Fruit fly (Drosophila melanogaster): Measurements from ENCODE around the gene CG6403.

The CG6403 gene

dm6 chr3R:26736207-26736606, at the start of gene CG6403:
Gene CG6403, minus strand, starts transcription at chr3R:26736307.
- TF ChIP-seq noc (tag; optimal IDR thresholded peaks at IDR 0.05), result no peak

- no peak for TF ChIP-seq noc (tag; optimal IDR thresholded peaks at IDR 0.05)
Measured at dm6 chr3R:26784108-26784507, 48.0 kb upstream of the CG6403 start, which contains the start of gene CG42789. Gene CG42789, minus strand, starts transcription at chr3R:26784208.

DNA sequence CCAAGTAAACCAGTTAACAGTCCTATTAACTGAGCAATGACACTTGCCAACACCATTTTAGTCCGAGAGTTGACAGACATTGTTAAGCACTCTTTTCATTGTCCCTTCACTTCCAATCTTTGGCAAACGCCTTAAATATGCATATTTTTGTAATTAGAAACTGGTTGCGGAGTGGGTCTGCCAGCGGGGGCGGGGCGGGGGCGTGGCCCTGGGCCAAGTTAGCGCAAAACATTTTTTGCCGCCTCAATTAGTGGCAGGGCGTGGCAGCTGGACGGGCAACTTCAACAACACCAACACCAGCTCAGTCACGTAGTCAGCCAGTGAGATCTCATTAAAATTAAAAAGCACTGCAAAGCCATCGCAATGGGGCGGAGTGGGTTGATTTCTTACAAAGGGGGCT, 25.6 kb upstream of the CG6403 start:
- TF ChIP-seq noc (tag; optimal IDR thresholded peaks at IDR 0.05), result no peak

DNA sequence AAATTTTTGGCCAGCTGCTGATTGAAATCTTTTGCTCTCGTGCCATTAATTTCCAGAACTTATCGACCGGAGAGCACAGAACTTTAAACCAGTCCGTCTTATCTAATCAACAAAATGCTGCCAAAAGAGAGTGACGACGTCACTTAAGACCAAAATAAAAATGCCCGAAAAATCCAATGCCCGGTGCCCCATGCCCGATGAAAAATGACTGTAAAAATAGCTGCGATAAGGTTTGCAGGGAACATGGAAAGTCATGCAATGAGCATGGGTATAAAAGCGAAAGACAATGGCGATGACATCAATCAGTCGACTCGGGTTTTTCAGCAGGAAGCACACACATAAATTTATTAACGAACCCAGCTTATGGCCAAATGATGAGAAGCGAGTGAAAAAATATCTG, 1.2 kb upstream of the CG6403 start, which contains the start of gene CG14247:
CG14247 (plus strand) TSS at position 301 of the 400 bp plus-strand sequence.
- no peak for TF ChIP-seq noc (tag; optimal IDR thresholded peaks at IDR 0.05)

dm6 chr3R:26728427-26728826, 7.7 kb downstream of the CG6403 start, which contains the start of gene CG14245:
Gene CG14245, plus strand, starts transcription at chr3R:26728727.
- TF ChIP-seq noc (tag; optimal IDR thresholded peaks at IDR 0.05), result no peak

DNA sequence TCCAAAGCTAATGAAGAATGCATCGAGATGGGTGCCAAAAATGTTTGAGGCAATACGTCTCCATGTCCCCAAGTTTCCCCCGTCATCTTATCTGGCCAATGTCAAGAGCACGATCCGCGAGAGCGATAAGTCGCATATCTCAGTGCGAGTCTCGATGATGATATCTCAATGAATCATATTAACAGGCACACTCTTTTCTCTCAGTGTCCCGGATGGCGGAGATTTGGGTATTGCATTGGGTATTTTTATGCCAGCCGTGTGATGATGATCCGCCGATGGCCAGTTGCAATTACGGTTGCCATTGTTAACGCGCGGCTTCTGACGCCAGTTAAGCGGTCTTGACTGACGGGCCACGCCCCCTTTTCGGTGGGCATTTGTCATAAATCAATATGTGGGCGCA, 9.1 kb downstream of the CG6403 start, which contains the start of gene CG14246:
CG14246 (plus strand) TSS at position 301 of the 400 bp plus-strand sequence.
- TF ChIP-seq noc (tag; optimal IDR thresholded peaks at IDR 0.05), result no peak

dm6 chr3R:26725833-26726232, 10.3 kb downstream of the CG6403 start, which contains the start of gene CG14244:
Gene CG14244, plus strand, starts transcription at chr3R:26726133.
- no peak for TF ChIP-seq noc (tag; optimal IDR thresholded peaks at IDR 0.05)

- TF ChIP-seq noc (tag; optimal IDR thresholded peaks at IDR 0.05), result no peak
Measured at dm6 chr3R:26724977-26725612, 11.0 kb downstream of the CG6403 start, which contains the start of gene CG6420. Gene CG6420, minus strand, starts transcription at chr3R:26725216.

DNA sequence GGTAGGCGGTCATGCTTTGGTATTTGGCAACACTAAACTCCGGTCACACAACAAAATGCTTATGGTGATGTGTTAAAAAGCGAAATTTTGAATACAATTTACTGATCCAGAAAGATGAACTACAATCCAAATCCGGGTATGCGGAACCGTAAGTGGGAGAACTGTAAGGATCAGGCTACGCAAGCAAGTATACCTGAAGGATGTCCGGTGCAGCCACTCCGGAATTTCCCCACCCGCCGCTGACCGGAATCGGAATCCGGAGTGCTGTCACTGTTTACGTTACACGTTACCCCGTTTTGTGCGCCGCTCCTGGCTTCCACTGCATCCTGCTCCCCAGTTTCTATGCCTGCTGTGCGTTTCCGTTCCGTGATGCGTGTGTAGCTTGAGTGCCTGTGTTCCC, 18.2 kb downstream of the CG6403 start, which contains the start of gene Yif1:
Yif1 (plus strand) TSS at position 8 of the 400 bp plus-strand sequence.
- TF ChIP-seq noc (tag; optimal IDR thresholded peaks at IDR 0.05), result no peak

DNA sequence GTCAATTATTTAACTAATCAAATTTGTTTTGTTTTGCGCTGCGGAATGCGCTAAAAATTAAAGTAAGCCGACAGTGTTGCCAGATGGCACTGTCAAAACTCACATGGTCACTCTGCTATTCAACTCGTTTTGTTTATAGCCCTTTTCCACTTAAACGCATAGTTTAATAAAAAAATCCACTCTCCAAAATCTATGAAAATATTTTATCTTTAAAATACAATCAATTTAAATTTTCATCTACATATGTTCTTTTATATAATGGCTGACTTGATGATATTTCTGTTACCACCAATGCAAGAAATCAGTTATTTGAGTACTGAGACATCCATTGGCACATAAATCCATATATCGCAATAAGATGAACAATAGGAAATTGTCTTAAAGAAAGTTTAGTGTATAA, 18.8 kb downstream of the CG6403 start, which contains the start of gene CG6425:
CG6425 (minus strand) TSS at position 95 of the 400 bp plus-strand sequence.
- no peak for TF ChIP-seq noc (tag; optimal IDR thresholded peaks at IDR 0.05)

DNA sequence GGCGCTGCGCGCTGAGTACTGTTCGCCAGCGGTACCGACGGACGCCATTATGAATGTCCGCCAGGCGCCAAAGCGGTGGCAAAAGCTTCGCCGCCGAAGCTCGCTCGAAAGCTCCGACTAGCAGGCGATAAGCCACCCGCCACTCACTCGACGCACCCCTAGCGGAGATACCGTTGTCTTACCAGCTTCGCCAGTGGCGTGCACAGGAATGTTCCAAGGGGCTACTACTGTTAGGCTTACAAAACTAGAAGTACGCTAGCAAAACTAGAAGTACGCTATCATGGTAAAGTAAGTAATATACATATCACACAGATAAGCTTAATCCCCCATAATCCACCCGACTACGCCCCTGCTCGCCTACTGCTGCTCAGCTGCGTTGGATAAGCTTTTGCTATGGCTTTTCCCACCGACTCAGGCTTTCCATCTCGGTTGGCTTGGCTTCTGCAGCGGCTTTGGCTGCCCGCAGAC, 22.0 kb downstream of the CG6403 start, which contains the start of gene amon:
amon (minus strand) TSS at position 51 of the 468 bp plus-strand sequence.
- peak; percentile 89 for TF ChIP-seq noc (tag; optimal IDR thresholded peaks at IDR 0.05)

DNA sequence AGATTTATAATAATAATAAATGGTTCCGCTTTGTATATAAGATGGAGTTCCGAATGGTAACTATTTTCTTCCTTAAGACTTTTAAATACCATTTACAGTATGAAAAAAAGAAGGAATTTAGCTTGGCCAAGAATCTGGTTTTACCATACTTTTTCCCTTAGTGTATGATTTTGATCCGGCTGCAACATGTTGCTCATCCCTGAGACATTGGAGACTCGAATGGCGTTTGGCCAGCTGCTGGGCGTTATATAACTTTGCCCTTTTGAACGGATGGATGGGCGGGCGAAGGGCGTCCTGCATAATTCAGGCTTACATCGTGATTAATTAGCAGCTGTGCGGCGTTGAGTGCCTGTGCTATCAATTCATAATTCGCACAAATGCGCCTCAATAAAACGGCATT, 31.8 kb downstream of the CG6403 start:
- no peak for TF ChIP-seq noc (tag; optimal IDR thresholded peaks at IDR 0.05)

DNA sequence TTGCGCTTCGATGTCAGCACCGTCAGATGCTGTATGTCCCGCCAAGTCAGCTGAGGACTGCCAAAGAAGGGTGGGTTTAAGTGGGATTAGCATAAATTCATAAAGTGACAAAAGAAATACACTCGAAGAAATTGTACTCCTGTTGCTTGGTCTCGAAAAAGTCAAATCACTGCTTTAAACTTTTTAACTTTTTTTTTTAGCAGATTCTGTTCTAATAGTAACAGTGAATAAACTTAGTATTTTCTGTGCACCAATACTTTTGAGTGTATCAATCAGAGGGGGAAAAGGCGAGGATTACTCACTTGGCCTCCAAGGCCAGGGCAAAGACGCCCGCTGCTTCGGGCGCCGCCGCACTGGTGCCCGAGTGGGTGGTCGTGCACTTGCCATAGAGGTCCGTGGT, 36.0 kb downstream of the CG6403 start:
- no peak for TF ChIP-seq noc (tag; optimal IDR thresholded peaks at IDR 0.05)

DNA sequence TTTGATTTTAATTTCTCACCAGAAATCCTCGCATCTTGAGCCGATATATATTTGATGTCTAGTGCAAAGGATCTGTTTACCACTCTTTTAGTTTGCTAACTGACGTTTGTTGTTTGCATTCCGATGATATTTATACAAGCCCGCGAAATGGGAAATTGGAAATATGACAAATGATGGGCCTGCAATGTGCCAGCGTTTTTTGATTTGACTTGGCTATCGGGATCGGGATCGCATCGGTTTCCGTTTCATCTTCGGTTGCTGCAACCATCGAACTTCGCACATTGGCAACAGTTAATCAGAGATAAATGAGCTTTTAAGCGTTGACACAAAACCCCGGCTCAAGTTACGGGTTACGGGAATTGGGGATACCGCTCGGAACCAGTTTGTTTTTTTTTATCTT, 42.6 kb downstream of the CG6403 start, which contains the start of gene TwdlQ:
TwdlQ (minus strand) TSS at position 101 of the 400 bp plus-strand sequence.
- TF ChIP-seq noc (tag; optimal IDR thresholded peaks at IDR 0.05), result no peak

- TF ChIP-seq noc (tag; optimal IDR thresholded peaks at IDR 0.05), result no peak
Measured at dm6 chr3R:26690197-26690596, 45.9 kb downstream of the CG6403 start.

All from whole organism, larva.